Fruit fly (Drosophila melanogaster) whole organism, embryonic: ENCODE data around the gene CG42299.
A peak's percentile ranks its signal among the peaks of the same experiment; 100 is the strongest.

Experiments used
- Bteb2 ChIP-seq: fragments of 200-800 bp; sonication (Bioruptor generic); optimal IDR thresholded peaks from 2 replicates; lab custom pipeline; 2016; ENCODE audit warnings: missing biosample characterization, missing genetic modification characterization
- CG10462 ChIP-seq: fragments of 200-800 bp; sonication (Bioruptor generic); optimal IDR thresholded peaks from 2 replicates; lab custom pipeline; 2016; ENCODE audit warnings: missing biosample characterization, missing genetic modification characterization
- CG11695 ChIP-seq: fragments of 200-800 bp; sonication (Bioruptor generic); IDR thresholded peaks from 3 replicates; pipeline ENCODE4 v1.3.6; 2022; ENCODE audit warnings: missing biosample characterization, missing genetic modification characterization
- CG16863 ChIP-seq: fragments of 200-800 bp; sonication (Bioruptor generic); optimal IDR thresholded peaks from 3 replicates; lab custom pipeline; 2016; ENCODE audit warnings: missing biosample characterization, missing genetic modification characterization
- CG17385 ChIP-seq: fragments of 200-800 bp; sonication (Bioruptor generic); optimal IDR thresholded peaks from 3 replicates; lab custom pipeline; 2018; ENCODE audit warnings: missing biosample characterization, mild to moderate bottlenecking, missing genetic modification characterization
- CG18599 ChIP-seq: fragments of 200-800 bp; sonication (Bioruptor generic); optimal IDR thresholded peaks from 3 replicates; lab custom pipeline; 2017; ENCODE audit warnings: missing biosample characterization, missing genetic modification characterization, mild to moderate bottlenecking, moderate library complexity, missing genetic modification reagents
- CG18619 ChIP-seq: fragments of 200-800 bp; sonication (Bioruptor generic); optimal IDR thresholded peaks from 3 replicates; lab custom pipeline; 2017; ENCODE audit warnings: missing biosample characterization, mild to moderate bottlenecking, missing genetic modification characterization
- CG3726 ChIP-seq: fragments of 200-800 bp; sonication (Bioruptor generic); IDR thresholded peaks from 3 replicates; pipeline ENCODE4, ENCODE4 v1.3.6; 2022; ENCODE audit warnings: missing biosample characterization, missing genetic modification characterization
- CG3847 ChIP-seq: fragments of 200-800 bp; sonication (Bioruptor generic); IDR thresholded peaks from 2 replicates; pipeline ENCODE4 v1.3.6; 2022; ENCODE audit warnings: missing biosample characterization, missing genetic modification characterization
- CG4820 ChIP-seq: fragments of 200-800 bp; sonication (Bioruptor generic); optimal IDR thresholded peaks from 3 replicates; lab custom pipeline; 2016; ENCODE audit warnings: missing biosample characterization, missing genetic modification characterization
- CG4854 ChIP-seq: fragments of 200-800 bp; sonication (Bioruptor generic); optimal IDR thresholded peaks from 2 replicates; lab custom pipeline; 2016; ENCODE audit warnings: missing biosample characterization, missing genetic modification characterization, inconsistent platforms
- CG7372 ChIP-seq: fragments of 200-800 bp; sonication (Bioruptor generic); IDR thresholded peaks from 2 replicates; pipeline ENCODE4 v1.3.6; 2022; ENCODE audit warnings: missing biosample characterization, missing genetic modification characterization
- CG7556 ChIP-seq: fragments of 200-800 bp; sonication (Bioruptor generic); optimal IDR thresholded peaks from 2 replicates; lab custom pipeline; 2017; ENCODE audit warnings: missing biosample characterization, mild to moderate bottlenecking, missing genetic modification characterization
- CG9727 ChIP-seq: fragments of 200-800 bp; sonication (Bioruptor generic); optimal IDR thresholded peaks from 3 replicates; lab custom pipeline; 2017; ENCODE audit warnings: missing biosample characterization, mild to moderate bottlenecking, missing genetic modification characterization
- CG9876 ChIP-seq: fragments of 200-800 bp; sonication (Bioruptor generic); optimal IDR thresholded peaks from 2 replicates; lab custom pipeline; 2016; ENCODE audit warnings: missing biosample characterization, missing genetic modification characterization
- CHES-1-like ChIP-seq: fragments of 200-800 bp; sonication (Bioruptor generic); optimal IDR thresholded peaks from 2 replicates; lab custom pipeline; 2016; ENCODE audit warnings: missing biosample characterization, missing genetic modification characterization
- D ChIP-seq, 2 experiments: fragments of 200-800 bp in 1 of 2; fragments of >200 bp in 1 of 2; sonication (Bioruptor generic) in 1 of 2; optimal IDR thresholded peaks; 2 replicates in 1 of 2; 3 replicates in 1 of 2; lab custom pipeline; 2017; ENCODE audit warnings: mild to moderate bottlenecking in 1 of 2, missing biosample characterization in 1 of 2, missing genetic modification characterization in 1 of 2, missing genetic modification reagents in 1 of 2
- Fer3 ChIP-seq: fragments of 200-800 bp; sonication (Bioruptor generic); optimal IDR thresholded peaks from 2 replicates; lab custom pipeline; 2018; ENCODE audit warnings: missing biosample characterization, mild to moderate bottlenecking, missing genetic modification characterization, moderate library complexity
- HLH3B ChIP-seq: fragments of 200-800 bp; sonication (Bioruptor generic); IDR thresholded peaks from 2 replicates; pipeline ENCODE4 v1.3.6; 2022; ENCODE audit warnings: missing biosample characterization, missing genetic modification characterization
- Hr51 ChIP-seq, 2 experiments: fragments of 200-800 bp; sonication (Bioruptor generic); optimal IDR thresholded peaks; 2 replicates in 1 of 2; 3 replicates in 1 of 2; lab custom pipeline; 2016 to 2018; ENCODE audit warnings: missing biosample characterization in 2 of 2, missing genetic modification characterization in 2 of 2, mild to moderate bottlenecking in 1 of 2, moderate library complexity in 1 of 2
- Hr78 ChIP-seq, 2 experiments: fragments of 200-800 bp in 1 of 2; fragments of >200 bp in 1 of 2; sonication (Bioruptor generic) in 1 of 2; optimal IDR thresholded peaks; 2 replicates each; lab custom pipeline; 2017 to 2019; ENCODE audit warnings: missing biosample characterization in 2 of 2, missing genetic modification characterization in 2 of 2, mild to moderate bottlenecking in 1 of 2, moderate library complexity in 1 of 2
- MESR4 ChIP-seq: fragments of 200-800 bp; sonication (Bioruptor generic); optimal IDR thresholded peaks from 2 replicates; lab custom pipeline; 2018; ENCODE audit warnings: missing biosample characterization, mild to moderate bottlenecking, missing genetic modification characterization, moderate library complexity
- NK7.1 ChIP-seq: fragments of 200-800 bp; sonication (Bioruptor generic); optimal IDR thresholded peaks from 3 replicates; lab custom pipeline; 2016; ENCODE audit warnings: missing biosample characterization, missing genetic modification characterization
- Nf-YC ChIP-seq: fragments of 200-800 bp; optimal IDR thresholded peaks from 3 replicates; lab custom pipeline; 2019; ENCODE audit warnings: missing biosample characterization, mild to moderate bottlenecking, missing genetic modification characterization, moderate library complexity
- Pdp1 ChIP-seq, 2 experiments: fragments of 200-800 bp; sonication (Bioruptor generic); optimal IDR thresholded peaks; 3 replicates each; lab custom pipeline; 2016; ENCODE audit warnings: missing biosample characterization in 2 of 2, missing genetic modification characterization in 2 of 2, mild to moderate bottlenecking in 1 of 2, moderate library complexity in 1 of 2
- Ravus ChIP-seq: fragments of 200-800 bp; sonication (Bioruptor generic); IDR thresholded peaks from 2 replicates; pipeline ENCODE4 v1.3.6; 2022; ENCODE audit warnings: missing biosample characterization, missing genetic modification characterization
- Sox100B ChIP-seq: fragments of 200-800 bp; sonication (Bioruptor generic); optimal IDR thresholded peaks from 3 replicates; lab custom pipeline; 2018; ENCODE audit warnings: missing biosample characterization, mild to moderate bottlenecking, missing genetic modification characterization
- bsh ChIP-seq, 2 experiments: fragments of 200-800 bp; sonication (Bioruptor generic); optimal IDR thresholded peaks; 2 replicates each; lab custom pipeline; 2017 to 2018; ENCODE audit warnings: mild to moderate bottlenecking in 2 of 2, missing biosample characterization in 2 of 2, missing genetic modification characterization in 2 of 2, moderate library complexity in 1 of 2
- cg ChIP-seq: fragments of 200-800 bp; sonication (Bioruptor generic); optimal IDR thresholded peaks from 3 replicates; lab custom pipeline; 2019; ENCODE audit warnings: missing biosample characterization, mild to moderate bottlenecking, missing genetic modification characterization, moderate library complexity
- chn ChIP-seq: fragments of 200-800 bp; sonication (Bioruptor generic); optimal IDR thresholded peaks from 2 replicates; lab custom pipeline; 2016; ENCODE audit warnings: missing biosample characterization, missing genetic modification characterization
- dan ChIP-seq: fragments of 200-800 bp; sonication (Bioruptor generic); IDR thresholded peaks from 2 replicates; pipeline ENCODE4 v1.3.6; 2022; ENCODE audit warnings: missing biosample characterization, missing genetic modification characterization
- esg ChIP-seq: fragments of 200-800 bp; sonication (Bioruptor generic); conservative IDR thresholded peaks from 2 replicates; pipeline ENCODE4 v1.3.6; 2022; ENCODE audit warnings: missing biosample characterization, missing genetic modification characterization
- ewg ChIP-seq: fragments of 200-800 bp; sonication (Bioruptor generic); optimal IDR thresholded peaks from 3 replicates; lab custom pipeline; 2017; ENCODE audit warnings: mild to moderate bottlenecking, missing biosample characterization, missing genetic modification reagents, missing genetic modification characterization
- grau ChIP-seq: fragments of 200-800 bp; optimal IDR thresholded peaks from 3 replicates; lab custom pipeline; 2019; ENCODE audit warnings: missing biosample characterization, mild to moderate bottlenecking, missing genetic modification characterization, moderate library complexity
- grn ChIP-seq: fragments of 200-800 bp; sonication (Bioruptor generic); optimal IDR thresholded peaks from 3 replicates; lab custom pipeline; 2017; ENCODE audit warnings: missing biosample characterization, missing genetic modification characterization
- gro ChIP-seq: fragments of 200-800 bp; sonication (Bioruptor generic); optimal IDR thresholded peaks from 2 replicates; lab custom pipeline; 2016; ENCODE audit warnings: missing biosample characterization, missing genetic modification characterization
- ham ChIP-seq: fragments of 200-800 bp; sonication (Bioruptor generic); IDR thresholded peaks from 2 replicates; pipeline ENCODE4 v1.3.6; 2022; ENCODE audit warnings: missing biosample characterization, missing genetic modification characterization
- kah ChIP-seq: fragments of 200-800 bp; sonication (Bioruptor generic); optimal IDR thresholded peaks from 2 replicates; lab custom pipeline; 2018; ENCODE audit warnings: missing biosample characterization, mild to moderate bottlenecking, missing genetic modification characterization
- lov ChIP-seq, 2 experiments: fragments of 200-800 bp in 1 of 2; fragments of >200 bp in 1 of 2; sonication (Bioruptor generic) in 1 of 2; IDR thresholded peaks in 1 of 2; optimal IDR thresholded peaks in 1 of 2; 2 replicates in 1 of 2; 3 replicates in 1 of 2; pipeline versions ENCODE4 v1.3.6 to Lab custom; 2017 to 2022; ENCODE audit warnings: missing biosample characterization in 1 of 2, missing genetic modification characterization in 1 of 2
- nmo ChIP-seq: fragments of 200-800 bp; sonication (Bioruptor generic); optimal IDR thresholded peaks from 2 replicates; lab custom pipeline; 2018; ENCODE audit warnings: missing biosample characterization, mild to moderate bottlenecking, missing genetic modification characterization, moderate library complexity
- pan ChIP-seq, 4 experiments: fragments of >200 bp in 3 of 4; fragments of 200-800 bp in 1 of 4; sonication (Bioruptor generic) in 1 of 4; optimal IDR thresholded peaks in 3 of 4; IDR thresholded peaks in 1 of 4; 2 replicates each; pipeline versions ENCODE4 v1.3.6 to Lab custom; 2017 to 2022; ENCODE audit warnings: missing biosample characterization in 2 of 4, missing genetic modification characterization in 2 of 4, mixed read lengths in 1 of 4
- pb ChIP-seq: fragments of 200-800 bp; sonication (Bioruptor generic); optimal IDR thresholded peaks from 3 replicates; lab custom pipeline; 2016; ENCODE audit warnings: missing biosample characterization, missing genetic modification characterization
- pnt ChIP-seq: fragments of 200-800 bp; sonication (Bioruptor generic); optimal IDR thresholded peaks from 3 replicates; lab custom pipeline; 2016; ENCODE audit warnings: missing biosample characterization, missing genetic modification characterization
- sima ChIP-seq: fragments of 200-800 bp; sonication (Bioruptor generic); optimal IDR thresholded peaks from 2 replicates; lab custom pipeline; 2016; ENCODE audit warnings: missing biosample characterization, missing genetic modification characterization
- so ChIP-seq: fragments of 200-800 bp; sonication (Bioruptor generic); IDR thresholded peaks from 3 replicates; pipeline ENCODE4 v1.3.6; 2022; ENCODE audit warnings: missing biosample characterization, missing genetic modification characterization
- twi ChIP-seq: fragments of 200-800 bp; optimal IDR thresholded peaks from 2 replicates; lab custom pipeline; 2019; ENCODE audit warnings: missing biosample characterization, mild to moderate bottlenecking, missing genetic modification characterization, moderate library complexity
- unc-4 ChIP-seq: fragments of 200-800 bp; sonication (Bioruptor generic); IDR thresholded peaks from 2 replicates; pipeline ENCODE4 v1.3.6; 2022; ENCODE audit warnings: missing biosample characterization, missing genetic modification characterization; ENCODE audit not compliant: partially characterized antibody
- zfh1 ChIP-seq: fragments of 200-800 bp; sonication (Bioruptor generic); IDR thresholded peaks from 3 replicates; pipeline ENCODE4 v1.3.6; 2022; ENCODE audit warnings: missing biosample characterization, missing genetic modification characterization

CG42299 gene

DNA sequence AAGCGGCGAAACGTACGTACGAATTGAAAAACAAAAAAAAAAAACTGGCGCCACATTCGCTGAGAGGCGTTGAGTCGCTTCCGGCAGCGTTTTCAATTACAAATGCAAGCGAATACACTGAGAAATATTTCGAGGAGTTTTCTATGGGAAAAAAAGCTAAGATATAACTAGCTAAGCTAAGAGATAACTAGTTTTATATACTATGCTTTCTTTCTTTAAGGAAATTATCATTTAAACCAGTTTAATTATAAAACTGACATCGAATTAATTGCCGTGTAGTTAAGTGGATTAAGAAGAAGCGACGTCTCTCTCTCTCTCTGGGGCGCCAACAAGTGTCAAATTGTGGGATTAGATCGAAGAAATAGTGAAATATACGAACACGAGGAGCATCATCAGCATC lies 39.9 kb upstream of the CG42299 start (continued):
- TF ChIP-seq chn (GFP tag; lab: Kevin White, UChicago) = peak; percentile 10
- TF ChIP-seq CG18599 (GFP tag; lab: Kevin White, UChicago) = peak; percentile 39
- TF ChIP-seq grau (tag; lab: Kevin White, UChicago) = peak; percentile 63
- TF ChIP-seq CG7372 (GFP tag; lab: Robert Waterston, UW) = peak; percentile 48; the same call in 1 of the 2 replicates
- peak in 1 of 2 experiments; percentile 76 for TF ChIP-seq Hr51 (GFP tag; optimal IDR thresholded peaks at IDR 0.05; lab: Kevin White, UChicago)
- no peak for TF ChIP-seq pb (GFP tag; lab: Kevin White, UChicago)
- TF ChIP-seq twi (tag; lab: Kevin White, UChicago) = peak; percentile 10
- no peak for TF ChIP-seq grn (GFP tag; lab: Kevin White, UChicago)
- peak; percentile 18 for TF ChIP-seq CG18619 (GFP tag; lab: Kevin White, UChicago)
- 0 out of 3 replicates have a peak, but pooled peaks have one; percentile 16 for TF ChIP-seq CG3726 (GFP tag; lab: Robert Waterston, UW)
- TF ChIP-seq zfh1 = peak; percentile 50; the same call in 2 of the 3 replicates
- TF ChIP-seq ewg = peak; percentile 1
- TF ChIP-seq Hr78 (GFP tag; optimal IDR thresholded peaks at IDR 0.05; lab: Kevin White, UChicago) = no peak
- no peak for TF ChIP-seq MESR4 (GFP tag; lab: Kevin White, UChicago)
- TF ChIP-seq CG16863 (GFP tag; lab: Kevin White, UChicago) = peak; percentile 35
- TF ChIP-seq D (optimal IDR thresholded peaks at IDR 0.05; lab: Kevin White, UChicago) = no peak
- peak; percentile 37 for TF ChIP-seq D (GFP tag; optimal IDR thresholded peaks at IDR 0.05; lab: Kevin White, UChicago)
- TF ChIP-seq sima (GFP tag; lab: Kevin White, UChicago) = peak; percentile 3
- peak; percentile 47 for TF ChIP-seq CG7556 (GFP tag; lab: Kevin White, UChicago)
- peak; percentile 58; the same call in 1 of the 3 replicates for TF ChIP-seq CG11695 (GFP tag; lab: Robert Waterston, UW)
- peak; percentile 70; the same call in 2 of the 3 replicates for TF ChIP-seq so (GFP tag; lab: Robert Waterston, UW)
- TF ChIP-seq pan (optimal IDR thresholded peaks at IDR 0.05; lab: Kevin White, UChicago) = no peak
- TF ChIP-seq pan (GFP tag; optimal IDR thresholded peaks at IDR 0.05 in 1 of 2, IDR thresholded peaks at IDR 0.05 in 1 of 2) = peak in 1 of 2 experiments; percentile 70
- TF ChIP-seq Pdp1 (GFP tag; optimal IDR thresholded peaks at IDR 0.05; lab: Kevin White, UChicago) = peak; percentile 26 to 49
- TF ChIP-seq Nf-YC (tag; lab: Kevin White, UChicago) = no peak
- peak; percentile 11 for TF ChIP-seq kah (GFP tag; lab: Kevin White, UChicago)
- TF ChIP-seq CG4854 (GFP tag; lab: Kevin White, UChicago) = no peak
- peak; percentile 4 for TF ChIP-seq CG10462 (GFP tag; lab: Kevin White, UChicago)
- TF ChIP-seq dan (GFP tag; lab: Robert Waterston, UW) = no peak
- no peak for TF ChIP-seq unc-4 (GFP tag; lab: Robert Waterston, UW)
- no peak for TF ChIP-seq ham (GFP tag; lab: Robert Waterston, UW)
- peak in 1 of 2 experiments; percentile 78 for TF ChIP-seq bsh (GFP tag; optimal IDR thresholded peaks at IDR 0.05; lab: Kevin White, UChicago)
- TF ChIP-seq gro = no peak
- peak; percentile 66 for TF ChIP-seq HLH3B (GFP tag; lab: Robert Waterston, UW)
- TF ChIP-seq pnt (GFP tag; lab: Kevin White, UChicago) = no peak
- peak; percentile 42 for TF ChIP-seq Sox100B
- TF ChIP-seq CG9727 (GFP tag; lab: Kevin White, UChicago) = peak; percentile 36
- TF ChIP-seq CG9876 (GFP tag; lab: Kevin White, UChicago) = no peak
- peak; percentile 25 for TF ChIP-seq Bteb2 (GFP tag; lab: Kevin White, UChicago)
- peak; percentile 72 for TF ChIP-seq nmo (GFP tag; lab: Kevin White, UChicago)
- peak; percentile 34 for TF ChIP-seq CHES-1-like
- TF ChIP-seq CG3847 (GFP tag; lab: Robert Waterston, UW) = no peak
- no peak for TF ChIP-seq cg (GFP tag; lab: Kevin White, UChicago)
- TF ChIP-seq CG17385 (GFP tag; lab: Kevin White, UChicago) = peak; percentile 46
- TF ChIP-seq NK7.1 = peak; percentile 20
- TF ChIP-seq Fer3 (tag; lab: Kevin White, UChicago) = peak; percentile 43
- TF ChIP-seq lov (optimal IDR thresholded peaks at IDR 0.05; lab: Kevin White, UChicago) = no peak
- TF ChIP-seq lov (GFP tag; IDR thresholded peaks at IDR 0.05; lab: Robert Waterston, UW) = no peak
- TF ChIP-seq CG4820 = peak; percentile 61
- peak; percentile 39; the same call in 1 of the 2 replicates for TF ChIP-seq esg
- no peak; the same call in 1 of the 2 replicates for TF ChIP-seq Ravus (GFP tag; lab: Robert Waterston, UW)
